Fruit fly (Drosophila melanogaster) whole organism, prepupa: Measurements from ENCODE around the gene Gr64d.

Experiments
- Blimp-1 ChIP-seq: fragments of 200-800 bp; sonication (Bioruptor generic); optimal IDR thresholded peaks from 3 replicates; lab custom pipeline; 2017; ENCODE audit warnings: missing biosample characterization, missing genetic modification characterization, mild to moderate bottlenecking, moderate library complexity, missing genetic modification reagents
- CG10631 ChIP-seq: fragments of 200-800 bp; sonication (Bioruptor generic); optimal IDR thresholded peaks from 2 replicates; lab custom pipeline; 2016; ENCODE audit warnings: missing biosample characterization, missing genetic modification characterization
- CG11294 ChIP-seq: fragments of 200-800 bp; sonication (Bioruptor generic); IDR thresholded peaks from 2 replicates; pipeline ENCODE4 v1.3.6; 2022; ENCODE audit warnings: missing biosample characterization, missing genetic modification characterization
- CG11762 ChIP-seq: fragments of 200-800 bp; sonication (Bioruptor generic); optimal IDR thresholded peaks from 3 replicates; lab custom pipeline; 2016; ENCODE audit warnings: missing biosample characterization, missing genetic modification characterization; ENCODE audit not compliant: insufficient read depth
- CG11902 ChIP-seq: fragments of 200-800 bp; sonication (Bioruptor generic); optimal IDR thresholded peaks from 3 replicates; lab custom pipeline; 2016; ENCODE audit warnings: missing biosample characterization, missing genetic modification characterization
- CG1621 ChIP-seq: fragments of 200-800 bp; sonication (Bioruptor generic); optimal IDR thresholded peaks from 3 replicates; lab custom pipeline; 2018; ENCODE audit warnings: missing biosample characterization, mild to moderate bottlenecking, missing genetic modification characterization
- CG31627 ChIP-seq: fragments of 200-800 bp; sonication (Bioruptor generic); optimal IDR thresholded peaks from 3 replicates; lab custom pipeline; 2016; ENCODE audit warnings: missing biosample characterization, missing genetic modification characterization
- CG32006 ChIP-seq: fragments of 200-800 bp; sonication (Bioruptor generic); optimal IDR thresholded peaks from 3 replicates; lab custom pipeline; 2017; ENCODE audit warnings: missing biosample characterization, mild to moderate bottlenecking, missing genetic modification characterization
- CG34406 ChIP-seq: fragments of 200-800 bp; sonication (Bioruptor generic); optimal IDR thresholded peaks from 3 replicates; lab custom pipeline; 2016; ENCODE audit warnings: missing biosample characterization, missing genetic modification characterization
- CG3919 ChIP-seq: fragments of 200-800 bp; sonication (Bioruptor generic); optimal IDR thresholded peaks from 3 replicates; lab custom pipeline; 2016; ENCODE audit warnings: missing biosample characterization, missing genetic modification characterization
- CG4318 ChIP-seq: fragments of 200-800 bp; sonication (Bioruptor generic); optimal IDR thresholded peaks from 3 replicates; lab custom pipeline; 2017; ENCODE audit warnings: missing biosample characterization, mild to moderate bottlenecking, missing genetic modification characterization
- CG6163 ChIP-seq: fragments of 200-800 bp; sonication (Bioruptor generic); IDR thresholded peaks from 3 replicates; pipeline ENCODE4 v1.3.6; 2022; ENCODE audit warnings: missing biosample characterization, missing genetic modification characterization
- CG6276 ChIP-seq: fragments of 200-800 bp; sonication (Bioruptor generic); optimal IDR thresholded peaks from 2 replicates; lab custom pipeline; 2017; ENCODE audit warnings: missing biosample characterization, mild to moderate bottlenecking, missing genetic modification characterization
- CG6808 ChIP-seq: fragments of 200-800 bp; sonication (Bioruptor generic); optimal IDR thresholded peaks from 3 replicates; lab custom pipeline; 2017; ENCODE audit warnings: missing biosample characterization, missing genetic modification characterization, mild to moderate bottlenecking, moderate library complexity, missing genetic modification reagents
- CG6854 ChIP-seq: fragments of 200-800 bp; sonication (Bioruptor generic); optimal IDR thresholded peaks from 2 replicates; lab custom pipeline; 2017; ENCODE audit warnings: missing biosample characterization, mild to moderate bottlenecking, missing genetic modification characterization
- CG8119 ChIP-seq: fragments of 200-800 bp; sonication (Bioruptor generic); IDR thresholded peaks from 3 replicates; pipeline ENCODE4 v1.3.6; 2022; ENCODE audit warnings: missing biosample characterization, missing genetic modification characterization
- CG8319 ChIP-seq: fragments of 200-800 bp; sonication (Bioruptor generic); optimal IDR thresholded peaks from 3 replicates; lab custom pipeline; 2016; ENCODE audit warnings: missing biosample characterization, missing genetic modification characterization
- CG8632 ChIP-seq: fragments of 200-800 bp; sonication (Bioruptor generic); optimal IDR thresholded peaks from 3 replicates; lab custom pipeline; 2016; ENCODE audit warnings: missing biosample characterization, missing genetic modification characterization
- Eip75B ChIP-seq: fragments of 200-800 bp; sonication (Bioruptor generic); optimal IDR thresholded peaks from 3 replicates; lab custom pipeline; 2016; ENCODE audit warnings: missing biosample characterization, missing genetic modification characterization
- Eip78C ChIP-seq: fragments of 200-800 bp; sonication (Bioruptor generic); peaks from one replicate; lab custom pipeline; 2016; ENCODE audit warnings: missing biosample characterization, missing genetic modification characterization
- Eip93F ChIP-seq: fragments of 200-800 bp; sonication (Bioruptor generic); optimal IDR thresholded peaks from 2 replicates; lab custom pipeline; 2016; ENCODE audit warnings: missing biosample characterization, mild to moderate bottlenecking, missing genetic modification characterization
- Gug ChIP-seq: fragments of 200-800 bp; sonication (Bioruptor generic); IDR thresholded peaks from 2 replicates; pipeline ENCODE4 v1.3.6; 2022; ENCODE audit warnings: missing biosample characterization, missing genetic modification characterization
- Hr38 ChIP-seq: sonication (Bioruptor generic); optimal IDR thresholded peaks from 2 replicates; lab custom pipeline; 2016; ENCODE audit warnings: missing biosample characterization, missing genetic modification characterization
- Hr39 ChIP-seq: fragments of 200-800 bp; sonication (Bioruptor generic); optimal IDR thresholded peaks from 2 replicates; lab custom pipeline; 2016; ENCODE audit warnings: missing biosample characterization, missing genetic modification characterization
- Hr4 ChIP-seq: fragments of 200-800 bp; sonication (Bioruptor generic); optimal IDR thresholded peaks from 3 replicates; lab custom pipeline; 2016; ENCODE audit warnings: missing biosample characterization, missing genetic modification characterization
- Met ChIP-seq: fragments of 200-800 bp; sonication (Bioruptor generic); optimal IDR thresholded peaks from 3 replicates; lab custom pipeline; 2016; ENCODE audit warnings: missing biosample characterization, missing genetic modification characterization
- OdsH ChIP-seq: fragments of 200-800 bp; sonication (Bioruptor generic); optimal IDR thresholded peaks from 3 replicates; lab custom pipeline; 2016; ENCODE audit warnings: missing biosample characterization, missing genetic modification characterization
- Smox ChIP-seq: fragments of 200-800 bp; sonication (Bioruptor generic); optimal IDR thresholded peaks from 3 replicates; lab custom pipeline; 2016; ENCODE audit warnings: missing biosample characterization, missing genetic modification characterization
- Sox14 ChIP-seq: fragments of 200-800 bp; sonication (Bioruptor generic); optimal IDR thresholded peaks from 3 replicates; lab custom pipeline; 2016; ENCODE audit warnings: missing biosample characterization, missing genetic modification characterization
- Sox15 ChIP-seq: fragments of 200-800 bp; sonication (Bioruptor generic); optimal IDR thresholded peaks from 3 replicates; lab custom pipeline; 2016; ENCODE audit warnings: missing biosample characterization, missing genetic modification characterization
- achi ChIP-seq: fragments of 200-800 bp; sonication (Bioruptor generic); optimal IDR thresholded peaks from 3 replicates; lab custom pipeline; 2016; ENCODE audit warnings: missing biosample characterization, missing genetic modification characterization
- acj6 ChIP-seq: fragments of 200-800 bp; sonication (Bioruptor generic); optimal IDR thresholded peaks from 3 replicates; lab custom pipeline; 2016; ENCODE audit warnings: missing biosample characterization, missing genetic modification characterization
- cyc ChIP-seq: fragments of 200-800 bp; sonication (Bioruptor generic); optimal IDR thresholded peaks from 3 replicates; lab custom pipeline; 2016; ENCODE audit warnings: missing biosample characterization, missing genetic modification characterization
- dac ChIP-seq: fragments of 200-800 bp; sonication (Bioruptor generic); optimal IDR thresholded peaks from 2 replicates; lab custom pipeline; 2017; ENCODE audit warnings: missing biosample characterization, mild to moderate bottlenecking, missing genetic modification characterization
- dsx ChIP-seq: fragments of 200-800 bp; optimal IDR thresholded peaks from 3 replicates; lab custom pipeline; 2019; ENCODE audit warnings: missing biosample characterization, mild to moderate bottlenecking, missing genetic modification characterization, moderate library complexity; ENCODE audit not compliant: poor library complexity, severe bottlenecking
- fd59A ChIP-seq: fragments of 200-800 bp; sonication (Bioruptor generic); optimal IDR thresholded peaks from 2 replicates; lab custom pipeline; 2017; ENCODE audit warnings: missing biosample characterization, mild to moderate bottlenecking, missing genetic modification characterization, missing genetic modification reagents
- fd85E ChIP-seq: fragments of 200-800 bp; sonication (Bioruptor generic); optimal IDR thresholded peaks from 3 replicates; lab custom pipeline; 2016; ENCODE audit warnings: missing biosample characterization, missing genetic modification characterization
- fkh ChIP-seq: fragments of 200-800 bp; sonication (Bioruptor generic); optimal IDR thresholded peaks from 3 replicates; lab custom pipeline; 2017; ENCODE audit warnings: missing biosample characterization, mild to moderate bottlenecking, missing genetic modification characterization, moderate library complexity
- lz ChIP-seq: fragments of 200-800 bp; sonication (Bioruptor generic); optimal IDR thresholded peaks from 3 replicates; lab custom pipeline; 2016; ENCODE audit warnings: missing biosample characterization, missing genetic modification characterization
- pdm3 ChIP-seq: fragments of 200-800 bp; sonication (Bioruptor generic); optimal IDR thresholded peaks from 3 replicates; lab custom pipeline; 2016; ENCODE audit warnings: missing biosample characterization, missing genetic modification characterization
- ss ChIP-seq, 2 experiments: fragments of 200-800 bp; sonication (Bioruptor generic); optimal IDR thresholded peaks; 2 replicates in 1 of 2; 3 replicates in 1 of 2; lab custom pipeline; 2017 to 2018; ENCODE audit warnings: mild to moderate bottlenecking in 2 of 2, missing biosample characterization in 2 of 2, missing genetic modification characterization in 2 of 2, moderate library complexity in 1 of 2
- svp ChIP-seq: fragments of 200-800 bp; sonication (Bioruptor generic); peaks from one replicate; lab custom pipeline; 2016; ENCODE audit warnings: missing biosample characterization, missing genetic modification characterization
- topi ChIP-seq: fragments of 200-800 bp; sonication (Bioruptor generic); optimal IDR thresholded peaks from 3 replicates; lab custom pipeline; 2016; ENCODE audit warnings: missing biosample characterization, missing genetic modification characterization
- vri ChIP-seq: fragments of 200-800 bp; sonication (Bioruptor generic); optimal IDR thresholded peaks from 3 replicates; lab custom pipeline; 2016; ENCODE audit warnings: missing biosample characterization, mild to moderate bottlenecking, missing genetic modification characterization

Gr64d gene

DNA sequence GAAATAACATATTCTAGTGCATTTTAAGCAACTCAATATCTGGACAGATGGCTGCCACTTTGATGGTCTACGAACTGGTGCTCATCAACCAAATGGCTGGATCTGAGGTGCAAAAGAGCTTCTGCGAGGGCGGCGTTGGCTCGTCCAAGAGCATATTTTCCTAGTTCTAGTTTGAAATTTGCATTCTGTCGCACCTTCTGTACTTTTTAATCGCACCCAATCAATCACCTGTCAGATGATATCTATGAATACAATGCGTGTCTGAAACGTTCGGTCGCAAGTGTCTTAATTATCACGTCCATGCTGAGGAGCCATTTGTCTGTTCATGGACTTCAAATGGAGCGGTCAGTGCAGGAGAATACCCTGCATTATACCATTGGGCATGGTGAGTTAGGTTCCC is at the start of gene Gr64d, which contains the start of gene Gr64e:
Gene Gr64d, plus strand, starts transcription at position 301 of the 400 bp plus-strand sequence.
Gene Gr64e, plus strand, starts transcription at position 380 of the 400 bp plus-strand sequence.
- no peak for TF ChIP-seq Eip93F (GFP tag; lab: Kevin White, UChicago)
- TF ChIP-seq OdsH (GFP tag; lab: Kevin White, UChicago), result no peak

DNA sequence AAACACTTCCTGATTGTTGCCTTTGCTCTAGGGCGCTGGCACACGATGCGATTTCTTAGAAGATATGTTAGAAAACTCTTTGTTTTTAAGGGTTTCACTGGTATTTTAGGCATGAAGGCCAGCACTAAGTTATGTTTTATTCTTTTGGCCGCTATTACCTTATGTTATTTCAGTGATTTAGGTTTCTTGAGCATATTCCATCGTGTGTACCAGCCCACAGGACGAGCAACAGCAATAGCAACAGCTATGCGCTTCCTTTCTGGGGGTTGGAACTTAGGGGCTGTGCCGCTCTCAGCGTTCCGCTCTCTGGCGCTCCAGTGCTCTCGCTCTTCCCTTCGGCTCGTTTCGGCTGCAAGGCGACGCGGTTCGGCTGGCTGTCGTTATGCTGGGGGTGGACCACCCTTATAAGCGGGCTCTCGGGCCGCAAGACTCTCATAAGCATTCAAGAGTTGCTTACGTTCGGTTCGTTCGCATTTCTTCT is 48.4 kb upstream of the Gr64d start, which contains the start of gene scrt:
Gene scrt, plus strand, starts transcription at position 431 of the 481 bp plus-strand sequence.
- TF ChIP-seq vri (no peak), svp (GFP tag; lab: Kevin White, UChicago) (peak; percentile 57), CG6163 (0 out of 3 replicates have a peak, but pooled peaks have one; percentile 15)

DNA sequence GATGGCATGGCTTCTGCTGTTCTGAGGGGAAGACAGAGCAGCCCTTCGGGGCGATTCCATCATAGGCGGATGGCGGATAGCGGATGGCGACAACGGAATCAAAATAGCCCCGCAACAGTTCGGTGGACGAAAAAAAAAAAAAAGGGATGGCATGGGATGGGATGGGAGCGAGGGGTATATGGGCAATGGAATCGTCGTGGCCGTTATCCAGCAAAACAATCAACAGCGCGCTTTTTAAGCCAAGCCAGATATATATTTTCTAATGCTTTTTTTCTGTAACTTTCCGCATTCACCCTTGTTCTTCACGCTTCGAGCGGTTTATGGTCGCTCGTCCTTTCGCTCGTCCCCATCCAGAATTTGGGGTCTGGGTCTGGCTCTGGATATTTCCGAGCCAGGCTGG is 36.3 kb upstream of the Gr64d start:
- TF ChIP-seq CG6276 (GFP tag; lab: Kevin White, UChicago) (no peak), Eip93F (GFP tag; lab: Kevin White, UChicago) (no peak), Sox15 (GFP tag; lab: Kevin White, UChicago) (no peak), svp (GFP tag; lab: Kevin White, UChicago) (no peak), Eip75B (GFP tag; lab: Kevin White, UChicago) (no peak), achi (GFP tag; lab: Kevin White, UChicago) (no peak), fkh (GFP tag; lab: Kevin White, UChicago) (no peak), acj6 (GFP tag; lab: Kevin White, UChicago) (no peak), topi (GFP tag; lab: Kevin White, UChicago) (no peak), pdm3 (GFP tag; lab: Kevin White, UChicago) (no peak), Met (GFP tag; lab: Kevin White, UChicago) (no peak), ss (GFP tag; optimal IDR thresholded peaks at IDR 0.05; lab: Kevin White, UChicago) (no peak), dsx (no peak), dac (GFP tag; lab: Kevin White, UChicago) (no peak)

DNA sequence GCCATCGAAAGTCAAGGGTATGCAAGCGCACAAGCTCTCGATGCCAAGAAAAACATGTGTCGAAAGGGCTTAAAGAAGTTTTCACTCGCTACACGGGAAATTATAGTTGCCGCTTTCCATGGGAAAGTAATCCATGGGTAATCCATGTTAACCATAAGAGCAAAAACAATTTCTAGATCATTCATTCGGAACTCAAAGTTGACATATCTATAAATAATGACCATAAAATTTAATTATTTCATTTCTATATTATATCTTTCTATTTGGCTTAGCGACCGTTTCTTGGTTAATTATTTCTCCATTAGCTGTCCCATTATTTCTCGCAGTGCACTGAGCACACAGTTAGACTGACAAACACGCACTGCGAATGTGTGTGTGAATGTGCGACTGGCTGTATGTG is 31.2 kb upstream of the Gr64d start:
- TF ChIP-seq CG31627 (GFP tag; lab: Kevin White, UChicago), result no peak
- no peak for TF ChIP-seq lz
- peak; percentile 53 for TF ChIP-seq svp (GFP tag; lab: Kevin White, UChicago)
- TF ChIP-seq OdsH (GFP tag; lab: Kevin White, UChicago), result peak; percentile 27
- no peak for TF ChIP-seq CG6808 (GFP tag; lab: Kevin White, UChicago)
- TF ChIP-seq Hr39, result no peak
- TF ChIP-seq CG8119 (GFP tag; lab: Robert Waterston, UW), result no peak
- TF ChIP-seq Smox (GFP tag; lab: Kevin White, UChicago), result no peak
- no peak for TF ChIP-seq topi (GFP tag; lab: Kevin White, UChicago)
- TF ChIP-seq pdm3 (GFP tag; lab: Kevin White, UChicago), result peak; percentile 22
- no peak for TF ChIP-seq CG11762 (GFP tag; lab: Kevin White, UChicago)
- no peak for TF ChIP-seq CG11902 (GFP tag; lab: Kevin White, UChicago)
- no peak for TF ChIP-seq Sox15 (GFP tag; lab: Kevin White, UChicago)
- no peak for TF ChIP-seq Gug (GFP tag; lab: Robert Waterston, UW)
- peak; percentile 16 for TF ChIP-seq achi (GFP tag; lab: Kevin White, UChicago)
- TF ChIP-seq CG6854 (GFP tag; lab: Kevin White, UChicago), result no peak
- no peak for TF ChIP-seq CG6163
- peak; percentile 4 for TF ChIP-seq Hr4 (GFP tag; lab: Kevin White, UChicago)
- peak; percentile 48 for TF ChIP-seq acj6 (GFP tag; lab: Kevin White, UChicago)
- peak; percentile 56 for TF ChIP-seq CG32006 (GFP tag; lab: Kevin White, UChicago)
- TF ChIP-seq CG1621 (tag; lab: Kevin White, UChicago), result no peak
- peak; percentile 39 for TF ChIP-seq fd59A (GFP tag; lab: Kevin White, UChicago)
- no peak for TF ChIP-seq Blimp-1 (GFP tag; lab: Kevin White, UChicago)
- peak; percentile 16 for TF ChIP-seq CG10631
- no peak for TF ChIP-seq CG3919
- TF ChIP-seq CG8319 (GFP tag; lab: Kevin White, UChicago), result no peak
- TF ChIP-seq fkh (GFP tag; lab: Kevin White, UChicago), result no peak
- TF ChIP-seq dac (GFP tag; lab: Kevin White, UChicago), result no peak
- TF ChIP-seq Hr38 (GFP tag; lab: Kevin White, UChicago), result no peak
- no peak for TF ChIP-seq vri
- peak; percentile 1 for TF ChIP-seq CG4318 (GFP tag; lab: Kevin White, UChicago)
- TF ChIP-seq ss (GFP tag; optimal IDR thresholded peaks at IDR 0.05; lab: Kevin White, UChicago), result peak in 1 of 2 experiments; percentile 56
- TF ChIP-seq Eip78C (GFP tag; lab: Kevin White, UChicago), result no peak
- no peak for TF ChIP-seq fd85E (GFP tag; lab: Kevin White, UChicago)
- no peak for TF ChIP-seq Sox14
- TF ChIP-seq CG34406 (GFP tag; lab: Kevin White, UChicago), result peak; percentile 21
- TF ChIP-seq CG8632, result peak; percentile 9
- TF ChIP-seq cyc (GFP tag; lab: Kevin White, UChicago), result no peak
- no peak for TF ChIP-seq CG11294 (GFP tag; lab: Robert Waterston, UW)
